Worm (Caenorhabditis elegans): ENCODE results near the gene gtsf-1.
"Not testable (repeated sequence)": the region's sequence is repeated elsewhere in the genome, so short reads cannot be mapped to it uniquely, and the experiment has no call there.

The gtsf-1 gene

ce11 chrIV:16895288-16895687 is 29.6 kb downstream of the gtsf-1 start, which contains the start of gene T06A10.2:
T06A10.2 (plus strand) TSS chrIV:16895588.
- not testable (repeated sequence) for TF ChIP-seq ceh-36 (tag; optimal IDR thresholded peaks at IDR 0.05); ceh-13 (GFP tag; optimal IDR thresholded peaks at IDR 0.05); ama-1 (optimal IDR thresholded peaks at IDR 0.05)

- no peak for TF ChIP-seq hmg-4 (GFP tag; optimal IDR thresholded peaks at IDR 0.05)
- no peak for TF ChIP-seq ama-1 (optimal IDR thresholded peaks at IDR 0.05)
- no peak for TF ChIP-seq ceh-13 (GFP tag; optimal IDR thresholded peaks at IDR 0.05)
- no peak for TF ChIP-seq hmbx-1 (tag; optimal IDR thresholded peaks at IDR 0.05)
- no peak for TF ChIP-seq tra-4 (tag; optimal IDR thresholded peaks at IDR 0.05)
- no peak for TF ChIP-seq scrt-1 (GFP tag; IDR thresholded peaks at IDR 0.05)
- no peak for TF ChIP-seq F13C5.2 (tag; optimal IDR thresholded peaks at IDR 0.05)
- TF ChIP-seq flt-1 (GFP tag; IDR thresholded peaks at IDR 0.05) = no peak
Observed at ce11 chrIV:16898205-16898604, 32.6 kb downstream of the gtsf-1 start.

ce11 chrIV:16915751-16916150 is 50.1 kb downstream of the gtsf-1 start, which contains the start of gene Y116A8C.3:
Y116A8C.3 (plus strand) TSS chrIV:16916051.
- TF ChIP-seq hnd-1 (tag; optimal IDR thresholded peaks at IDR 0.05) (no peak), pes-1 (GFP tag; IDR thresholded peaks at IDR 0.05) (no peak), scrt-1 (GFP tag; IDR thresholded peaks at IDR 0.05) (no peak), aly-1 (tag; optimal IDR thresholded peaks at IDR 0.05) (no peak), ama-1 (optimal IDR thresholded peaks at IDR 0.05) (no peak), F13C5.2 (tag; optimal IDR thresholded peaks at IDR 0.05) (no peak)

All from whole organism, early embryonic.